Worm (Caenorhabditis elegans) whole organism, L4 larva: Measurements from ENCODE around the gene oac-51.

Experiments
- D1046.2 ChIP-seq: fragments of 200-800 bp; sonication (Bioruptor generic); IDR thresholded peaks from 2 replicates; pipeline ENCODE4 v1.3.6; 2022; ENCODE audit warnings: missing genetic modification characterization, missing compliant biosample characterization
- F10B5.3 ChIP-seq: sonication (generic microtip); optimal IDR thresholded peaks from 2 replicates; lab custom pipeline; 2016; ENCODE audit warnings: mild to moderate bottlenecking, missing genetic modification characterization, missing compliant biosample characterization
- F44E2.7 ChIP-seq: fragments of 200-800 bp; sonication (Bioruptor generic); IDR thresholded peaks from 2 replicates; pipeline ENCODE4 v2.1.2; 2022; ENCODE audit warnings: missing genetic modification characterization, missing compliant biosample characterization
- F49E8.2 ChIP-seq: sonication (generic microtip); optimal IDR thresholded peaks from 2 replicates; lab custom pipeline; 2016; ENCODE audit warnings: missing compliant biosample characterization, mild to moderate bottlenecking, missing genetic modification characterization, borderline replicate concordance
- Y105C5A.15 ChIP-seq: fragments of 200-800 bp; sonication (Bioruptor generic); IDR thresholded peaks from 2 replicates; pipeline ENCODE4 v1.3.6; 2022; ENCODE audit warnings: missing genetic modification characterization, missing compliant biosample characterization
- Y75B8A.6 ChIP-seq: fragments of 200-800 bp; sonication (Bioruptor generic); IDR thresholded peaks from 2 replicates; pipeline ENCODE4 v1.3.6; 2022; ENCODE audit warnings: missing genetic modification reagents, missing genetic modification characterization, missing compliant biosample characterization
- ZK337.2 ChIP-seq: fragments of 200-800 bp; sonication (Bioruptor generic); IDR thresholded peaks from 2 replicates; pipeline ENCODE4 v1.3.6; 2022; ENCODE audit warnings: missing genetic modification reagents, missing genetic modification characterization, missing compliant biosample characterization
- ZK546.5 ChIP-seq, 2 experiments: sonication (generic microtip); optimal IDR thresholded peaks; 2 replicates each; lab custom pipeline; 2017; ENCODE audit warnings: missing biosample characterization in 2 of 2, missing genetic modification characterization in 2 of 2
- ama-1 ChIP-seq: fragments of 150-350 bp; optimal IDR thresholded peaks from 2 replicates; lab custom pipeline; 2014; ENCODE audit warnings: inconsistent platforms, mixed read lengths
- arid-1 ChIP-seq: fragments of 200-800 bp; sonication (Bioruptor generic); conservative IDR thresholded peaks from 2 replicates; pipeline ENCODE4 v1.3.6; 2022; ENCODE audit warnings: missing genetic modification reagents, missing genetic modification characterization, missing compliant biosample characterization
- attf-4 ChIP-seq: sonication (generic microtip); optimal IDR thresholded peaks from 3 replicates; lab custom pipeline; 2017; ENCODE audit warnings: missing biosample characterization, missing genetic modification characterization
- ceh-32 ChIP-seq: sonication (generic microtip); optimal IDR thresholded peaks from 2 replicates; lab custom pipeline; 2016; ENCODE audit warnings: mild to moderate bottlenecking, missing genetic modification characterization, missing compliant biosample characterization; ENCODE audit not compliant: poor library complexity
- ceh-62 ChIP-seq: sonication (generic microtip); optimal IDR thresholded peaks from 2 replicates; lab custom pipeline; 2017; ENCODE audit warnings: missing biosample characterization, missing genetic modification characterization
- ces-1 ChIP-seq: fragments of 150-350 bp; sonication (generic microtip); optimal IDR thresholded peaks from 4 replicates; lab custom pipeline; 2014; ENCODE audit warnings: missing biosample characterization, missing genetic modification reagents, missing genetic modification characterization
- ctbp-1 ChIP-seq: fragments of 200-800 bp; sonication (Bioruptor generic); IDR thresholded peaks from 2 replicates; pipeline ENCODE4 v1.3.6; 2022; ENCODE audit warnings: missing genetic modification reagents, missing genetic modification characterization, missing compliant biosample characterization
- daf-12 ChIP-seq: fragments of 150-350 bp; optimal IDR thresholded peaks from 2 replicates; lab custom pipeline; 2014; ENCODE audit warnings: missing biosample characterization, missing genetic modification reagents, missing genetic modification characterization
- daf-16 ChIP-seq, 3 experiments: sonication (generic microtip); optimal IDR thresholded peaks; 2 replicates each; lab custom pipeline; 2016 to 2017; ENCODE audit warnings: missing genetic modification characterization in 3 of 3, missing genetic modification reagents in 3 of 3, mild to moderate bottlenecking in 2 of 3, missing compliant biosample characterization in 2 of 3, missing biosample characterization in 1 of 3, moderate library complexity in 1 of 3
- daf-19 ChIP-seq: fragments of 200-800 bp; sonication (Bioruptor generic); conservative IDR thresholded peaks from 2 replicates; pipeline ENCODE4 v1.3.6; 2022; ENCODE audit warnings: missing genetic modification characterization, missing compliant biosample characterization
- daf-8 ChIP-seq: fragments of 200-800 bp; sonication (Bioruptor generic); IDR thresholded peaks from 2 replicates; pipeline ENCODE4 v1.3.6; 2022; ENCODE audit warnings: missing genetic modification characterization, missing compliant biosample characterization
- egl-43 ChIP-seq: fragments of 200-800 bp; sonication (Bioruptor generic); IDR thresholded peaks from 2 replicates; pipeline ENCODE4 v1.3.6; 2022; ENCODE audit warnings: missing genetic modification reagents, missing genetic modification characterization, missing compliant biosample characterization
- fkh-10 ChIP-seq: fragments of 150-350 bp; optimal IDR thresholded peaks from 2 replicates; lab custom pipeline; 2014; ENCODE audit warnings: missing biosample characterization, missing genetic modification reagents, missing genetic modification characterization
- gei-8 ChIP-seq: fragments of 200-800 bp; sonication (Bioruptor generic); optimal IDR thresholded peaks from 2 replicates; lab custom pipeline; 2018; ENCODE audit warnings: mild to moderate bottlenecking, missing genetic modification characterization, missing compliant biosample characterization
- hif-1 ChIP-seq, 2 experiments: sonication (generic microtip); optimal IDR thresholded peaks; 2 replicates each; lab custom pipeline; 2016 to 2017; ENCODE audit warnings: missing compliant biosample characterization in 2 of 2, missing genetic modification characterization in 2 of 2, missing genetic modification reagents in 2 of 2, missing genotype in 2 of 2, mild to moderate bottlenecking in 1 of 2
- hlh-30 ChIP-seq: sonication (generic microtip); optimal IDR thresholded peaks from 2 replicates; lab custom pipeline; 2017; ENCODE audit warnings: antibody characterized with exemption, mild to moderate bottlenecking, missing genetic modification characterization, missing compliant biosample characterization; ENCODE audit not compliant: insufficient read depth
- hmg-1.1 ChIP-seq: fragments of 200-800 bp; sonication (Bioruptor generic); IDR thresholded peaks from 2 replicates; pipeline ENCODE4 v1.3.6; 2022; ENCODE audit warnings: missing genetic modification reagents, missing genetic modification characterization, missing compliant biosample characterization
- lim-7 ChIP-seq: fragments of 200-800 bp; sonication (Bioruptor generic); IDR thresholded peaks from 2 replicates; pipeline ENCODE4 v1.3.6; 2022; ENCODE audit warnings: missing genetic modification characterization, missing compliant biosample characterization
- lin-1 ChIP-seq: fragments of 200-800 bp; sonication (Bioruptor generic); IDR thresholded peaks from 2 replicates; pipeline ENCODE4 v1.3.6; 2022; ENCODE audit warnings: missing genetic modification reagents, missing genetic modification characterization, missing compliant biosample characterization
- lin-13 ChIP-seq: fragments of 150-350 bp; optimal IDR thresholded peaks from 2 replicates; lab custom pipeline; 2014; ENCODE audit warnings: missing biosample characterization, missing genetic modification reagents, missing genetic modification characterization
- lin-15B ChIP-seq: fragments of 150-350 bp; sonication (generic microtip); optimal IDR thresholded peaks from 3 replicates; lab custom pipeline; 2014; ENCODE audit warnings: missing biosample characterization, missing genetic modification characterization
- lin-38 ChIP-seq: fragments of 200-800 bp; sonication (Bioruptor generic); IDR thresholded peaks from 2 replicates; pipeline ENCODE4 v1.3.6; 2022; ENCODE audit warnings: missing genetic modification reagents, missing genetic modification characterization, missing compliant biosample characterization
- lsy-2 ChIP-seq, 2 experiments: fragments of 150-350 bp in 1 of 2; sonication (generic microtip) in 1 of 2; optimal IDR thresholded peaks; 2 replicates each; lab custom pipeline; 2014 to 2017; ENCODE audit warnings: missing biosample characterization in 2 of 2, missing genetic modification characterization in 2 of 2
- madf-9 ChIP-seq: fragments of 200-800 bp; sonication (Bioruptor generic); conservative IDR thresholded peaks from 2 replicates; pipeline ENCODE4 v1.3.6; 2022; ENCODE audit warnings: missing genetic modification reagents, missing genetic modification characterization, missing compliant biosample characterization
- mdl-1 ChIP-seq, 2 experiments: fragments of 150-350 bp in 1 of 2; sonication (generic microtip) in 1 of 2; optimal IDR thresholded peaks; 2 replicates each; lab custom pipeline; 2014 to 2017; ENCODE audit warnings: missing biosample characterization in 2 of 2, missing genetic modification characterization in 2 of 2
- mdt-29 ChIP-seq: fragments of 200-800 bp; sonication (Bioruptor generic); IDR thresholded peaks from 2 replicates; pipeline ENCODE4 v1.3.6; 2022; ENCODE audit warnings: missing genetic modification reagents, missing genetic modification characterization, missing compliant biosample characterization
- mep-1 ChIP-seq: fragments of 150-350 bp; sonication (generic microtip); optimal IDR thresholded peaks from 3 replicates; lab custom pipeline; 2014; ENCODE audit warnings: missing biosample characterization, missing genetic modification characterization
- mes-2 ChIP-seq: sonication (generic microtip); optimal IDR thresholded peaks from 2 replicates; lab custom pipeline; 2016; ENCODE audit warnings: missing genotype, mild to moderate bottlenecking, missing genetic modification characterization, missing compliant biosample characterization; ENCODE audit not compliant: poor library complexity, severe bottlenecking
- mxl-3 ChIP-seq: fragments of 200-800 bp; sonication (Bioruptor generic); optimal IDR thresholded peaks from 2 replicates; lab custom pipeline; 2018; ENCODE audit warnings: mild to moderate bottlenecking, missing genetic modification characterization, missing compliant biosample characterization
- nhr-10 ChIP-seq: fragments of 150-350 bp; optimal IDR thresholded peaks from 2 replicates; lab custom pipeline; 2014; ENCODE audit warnings: missing biosample characterization, missing genetic modification characterization
- nhr-25 ChIP-seq: sonication (generic microtip); optimal IDR thresholded peaks from 2 replicates; lab custom pipeline; 2017; ENCODE audit warnings: missing genetic modification characterization, mild to moderate bottlenecking, missing compliant biosample characterization, antibody characterized with exemption, moderate library complexity, borderline replicate concordance; ENCODE audit not compliant: insufficient read depth
- nhr-41 ChIP-seq: fragments of 200-800 bp; sonication (Bioruptor generic); IDR thresholded peaks from 2 replicates; pipeline ENCODE4 v1.3.6; 2022; ENCODE audit warnings: missing genetic modification reagents, missing genetic modification characterization, missing compliant biosample characterization
- nhr-77 ChIP-seq: fragments of 150-350 bp; optimal IDR thresholded peaks from 2 replicates; lab custom pipeline; 2014; ENCODE audit warnings: missing biosample characterization, missing genetic modification characterization
- php-3 ChIP-seq: fragments of 200-800 bp; sonication (Bioruptor generic); IDR thresholded peaks from 2 replicates; pipeline ENCODE4 v1.3.6; 2022; ENCODE audit warnings: missing genetic modification reagents, missing genetic modification characterization, missing compliant biosample characterization
- pqm-1 ChIP-seq: sonication (generic microtip); optimal IDR thresholded peaks from 2 replicates; lab custom pipeline; 2017; ENCODE audit warnings: missing biosample characterization, missing genetic modification characterization
- skn-1 ChIP-seq: fragments of 150-350 bp; optimal IDR thresholded peaks from 2 replicates; lab custom pipeline; 2014; ENCODE audit warnings: missing biosample characterization, missing genetic modification characterization
- snpc-4 ChIP-seq: fragments of 150-350 bp; optimal IDR thresholded peaks from 2 replicates; lab custom pipeline; 2014; ENCODE audit warnings: missing biosample characterization, missing genetic modification characterization
- tag-97 ChIP-seq: fragments of 200-800 bp; sonication (Bioruptor generic); IDR thresholded peaks from 2 replicates; pipeline ENCODE4 v1.3.6; 2022; ENCODE audit warnings: missing genetic modification characterization, missing compliant biosample characterization
- tra-1 ChIP-seq: fragments of 200-800 bp; sonication (Bioruptor generic); IDR thresholded peaks from 2 replicates; pipeline ENCODE4 v1.3.6; 2022; ENCODE audit warnings: missing genetic modification reagents, missing genetic modification characterization, missing compliant biosample characterization
- unc-62 ChIP-seq, 3 experiments: fragments of 150-350 bp in 1 of 3; sonication (generic microtip); optimal IDR thresholded peaks in 2 of 3; peaks in 1 of 3; 1 replicate in 1 of 3; 2 replicates in 2 of 3; lab custom pipeline; 2014 to 2017; ENCODE audit warnings: missing biosample characterization in 3 of 3, missing genetic modification characterization in 3 of 3, missing genetic modification reagents in 3 of 3, missing genotype in 1 of 3
- zip-2 ChIP-seq: fragments of 150-350 bp; optimal IDR thresholded peaks from 2 replicates; lab custom pipeline; 2014; ENCODE audit warnings: missing biosample characterization, missing genetic modification characterization

oac-51 gene

ce11 chrIV:4390438-4390894, 53.9 kb downstream of the oac-51 start, which contains the start of the genes rpl-7A and set-21 (continued):
- TF ChIP-seq gei-8 (GFP tag; lab: Kevin White, UChicago) (no peak), daf-8 (GFP tag; lab: Robert Waterston, UW) (no peak), ama-1 (lab: Kevin White, UChicago) (no peak), madf-9 (peak; percentile 95), nhr-41 (GFP tag; lab: Robert Waterston, UW) (peak; percentile 94), nhr-77 (peak; percentile 96), attf-4 (tag; lab: Kevin White, UChicago) (no peak), Y105C5A.15 (GFP tag; lab: Robert Waterston, UW) (peak; percentile 66; the same call in 1 of the 2 replicates), ctbp-1 (peak; percentile 95), Y75B8A.6 (GFP tag; lab: Robert Waterston, UW) (peak; percentile 95), ZK546.5 (tag; optimal IDR thresholded peaks at IDR 0.05; lab: Kevin White, UChicago) (peak in 1 of 2 experiments; percentile 78), tag-97 (GFP tag; lab: Robert Waterston, UW) (0 out of 2 replicates have a peak, but pooled peaks have one; percentile 26), lin-1 (GFP tag; lab: Robert Waterston, UW) (peak; percentile 95), arid-1 (peak; percentile 98), nhr-25 (tag; lab: Kevin White, UChicago) (peak; percentile 93), mep-1 (peak; percentile 90), D1046.2 (GFP tag; lab: Robert Waterston, UW) (peak; percentile 95), ceh-62 (tag; lab: Kevin White, UChicago) (no peak), nhr-10 (no peak), hif-1 (tag; optimal IDR thresholded peaks at IDR 0.05; lab: Kevin White, UChicago) (peak; percentile 63 to 90), ceh-32 (tag; lab: Kevin White, UChicago) (peak; percentile 10), F44E2.7 (GFP tag; lab: Robert Waterston, UW) (0 out of 2 replicates have a peak, but pooled peaks have one; percentile 77), ces-1 (GFP tag; lab: Kevin White, UChicago) (no peak), F10B5.3 (tag; lab: Kevin White, UChicago) (peak; percentile 90), lsy-2 (tag; optimal IDR thresholded peaks at IDR 0.05; lab: Kevin White, UChicago) (peak; percentile 93 to 96), skn-1 (no peak), unc-62 (GFP tag; optimal IDR thresholded peaks at IDR 0.05 in 1 of 2; lab: Kevin White, UChicago) (peak in 1 of 2 experiments; percentile 90), unc-62 (tag; optimal IDR thresholded peaks at IDR 0.05; lab: Kevin White, UChicago) (no peak), ZK337.2 (GFP tag; lab: Robert Waterston, UW) (peak; percentile 90), pqm-1 (peak; percentile 45), lin-38 (GFP tag; lab: Robert Waterston, UW) (peak; percentile 100), lim-7 (GFP tag; lab: Robert Waterston, UW) (0 out of 2 replicates have a peak, but pooled peaks have one; percentile 28), egl-43 (GFP tag; lab: Robert Waterston, UW) (peak; percentile 96), mxl-3 (GFP tag; lab: Kevin White, UChicago) (peak; percentile 90), hmg-1.1 (GFP tag; lab: Robert Waterston, UW) (peak; percentile 98), mes-2 (peak; percentile 97), daf-16 (GFP tag; optimal IDR thresholded peaks at IDR 0.05; lab: Kevin White, UChicago) (peak; percentile 17 to 77), daf-16 (tag; optimal IDR thresholded peaks at IDR 0.05; lab: Kevin White, UChicago) (peak; percentile 45), fkh-10 (peak; percentile 52), snpc-4 (no peak), daf-12 (tag; lab: Kevin White, UChicago) (no peak), F49E8.2 (tag; lab: Kevin White, UChicago) (peak; percentile 82), zip-2 (peak; percentile 43), hlh-30 (peak; percentile 72), php-3 (GFP tag; lab: Robert Waterston, UW) (peak; percentile 95), lin-13 (peak; percentile 81), daf-19 (GFP tag; lab: Robert Waterston, UW) (peak; percentile 95), mdl-1 (tag; optimal IDR thresholded peaks at IDR 0.05; lab: Kevin White, UChicago) (peak in 1 of 2 experiments; percentile 68), lin-15B (peak; percentile 77), tra-1 (GFP tag; lab: Robert Waterston, UW) (peak; percentile 96), mdt-29 (GFP tag; lab: Robert Waterston, UW) (peak; percentile 90)
